Worm (Caenorhabditis elegans): ENCODE measurements around the gene tag-314.

Gene tag-314

ce11 chrV:10428608-10429007 lies at the start of gene tag-314:
tag-314 (minus strand) TSS chrV:10428708.
- no peak for TF ChIP-seq scrt-1 (GFP tag; IDR thresholded peaks at IDR 0.05)
- TF ChIP-seq B0310.2 (tag; optimal IDR thresholded peaks at IDR 0.05) = no peak
- no peak for TF ChIP-seq tbx-11 (GFP tag; IDR thresholded peaks at IDR 0.05)
- TF ChIP-seq ama-1 (optimal IDR thresholded peaks at IDR 0.05) = no peak
- no peak for TF ChIP-seq ets-7 (tag; optimal IDR thresholded peaks at IDR 0.05)
- TF ChIP-seq pes-1 (GFP tag; IDR thresholded peaks at IDR 0.05) = no peak
- TF ChIP-seq flt-1 (GFP tag; IDR thresholded peaks at IDR 0.05) = no peak
- TF ChIP-seq hnd-1 (tag; optimal IDR thresholded peaks at IDR 0.05) = no peak
- no peak for TF ChIP-seq sea-1 (GFP tag; conservative IDR thresholded peaks at IDR 0.05)

ce11 chrV:10476864-10477443 lies 48.4 kb upstream of the tag-314 start:
- TF ChIP-seq aly-1 (tag; optimal IDR thresholded peaks at IDR 0.05) (no peak), flt-1 (GFP tag; IDR thresholded peaks at IDR 0.05) (no peak), sea-1 (GFP tag; conservative IDR thresholded peaks at IDR 0.05) (no peak), ceh-36 (tag; optimal IDR thresholded peaks at IDR 0.05) (no peak), tra-4 (tag; optimal IDR thresholded peaks at IDR 0.05) (no peak), F13C5.2 (tag; optimal IDR thresholded peaks at IDR 0.05) (no peak), pes-1 (GFP tag; IDR thresholded peaks at IDR 0.05) (no peak), hnd-1 (tag; optimal IDR thresholded peaks at IDR 0.05) (no peak), hmbx-1 (tag; optimal IDR thresholded peaks at IDR 0.05) (no peak), ceh-13 (GFP tag; optimal IDR thresholded peaks at IDR 0.05) (no peak), tbx-37 (GFP tag; conservative IDR thresholded peaks at IDR 0.05) (no peak), scrt-1 (GFP tag; IDR thresholded peaks at IDR 0.05) (no peak), hmg-4 (GFP tag; optimal IDR thresholded peaks at IDR 0.05) (no peak), B0310.2 (tag; optimal IDR thresholded peaks at IDR 0.05) (no peak), ama-1 (optimal IDR thresholded peaks at IDR 0.05) (no peak), tbx-11 (GFP tag; IDR thresholded peaks at IDR 0.05) (no peak), ets-7 (tag; optimal IDR thresholded peaks at IDR 0.05) (no peak)

ce11 chrV:10475421-10475820 lies 46.9 kb upstream of the tag-314 start:
- TF ChIP-seq flt-1 (GFP tag; IDR thresholded peaks at IDR 0.05) (no peak), hnd-1 (tag; optimal IDR thresholded peaks at IDR 0.05) (no peak), ceh-36 (tag; optimal IDR thresholded peaks at IDR 0.05) (no peak)

ce11 chrV:10474040-10474439 lies 45.5 kb upstream of the tag-314 start:
- no peak for TF ChIP-seq flt-1 (GFP tag; IDR thresholded peaks at IDR 0.05)
- no peak for TF ChIP-seq tbx-11 (GFP tag; IDR thresholded peaks at IDR 0.05)

ce11 chrV:10472901-10473774 lies 44.6 kb upstream of the tag-314 start:
- no peak for TF ChIP-seq B0310.2 (tag; optimal IDR thresholded peaks at IDR 0.05)
- no peak for TF ChIP-seq hnd-1 (tag; optimal IDR thresholded peaks at IDR 0.05)
- TF ChIP-seq tbx-11 (GFP tag; IDR thresholded peaks at IDR 0.05) = no peak
- no peak for TF ChIP-seq hmg-4 (GFP tag; optimal IDR thresholded peaks at IDR 0.05)
- TF ChIP-seq ets-7 (tag; optimal IDR thresholded peaks at IDR 0.05) = no peak
- no peak for TF ChIP-seq ceh-13 (GFP tag; optimal IDR thresholded peaks at IDR 0.05)
- no peak for TF ChIP-seq scrt-1 (GFP tag; IDR thresholded peaks at IDR 0.05)
- no peak for TF ChIP-seq F13C5.2 (tag; optimal IDR thresholded peaks at IDR 0.05)
- TF ChIP-seq aly-1 (tag; optimal IDR thresholded peaks at IDR 0.05) = no peak
- TF ChIP-seq hmbx-1 (tag; optimal IDR thresholded peaks at IDR 0.05) = no peak
- TF ChIP-seq tra-4 (tag; optimal IDR thresholded peaks at IDR 0.05) = no peak
- no peak for TF ChIP-seq ceh-36 (tag; optimal IDR thresholded peaks at IDR 0.05)
- no peak for TF ChIP-seq ama-1 (optimal IDR thresholded peaks at IDR 0.05)
- no peak for TF ChIP-seq sea-1 (GFP tag; conservative IDR thresholded peaks at IDR 0.05)
- TF ChIP-seq flt-1 (GFP tag; IDR thresholded peaks at IDR 0.05) = no peak
- TF ChIP-seq tbx-37 (GFP tag; conservative IDR thresholded peaks at IDR 0.05) = no peak
- TF ChIP-seq pes-1 (GFP tag; IDR thresholded peaks at IDR 0.05) = no peak

ce11 chrV:10471007-10471406 lies 42.5 kb upstream of the tag-314 start:
- TF ChIP-seq B0310.2 (tag; optimal IDR thresholded peaks at IDR 0.05) (no peak), sea-1 (GFP tag; conservative IDR thresholded peaks at IDR 0.05) (no peak), pes-1 (GFP tag; IDR thresholded peaks at IDR 0.05) (no peak), tra-4 (tag; optimal IDR thresholded peaks at IDR 0.05) (no peak), ceh-36 (tag; optimal IDR thresholded peaks at IDR 0.05) (no peak), hmbx-1 (tag; optimal IDR thresholded peaks at IDR 0.05) (no peak), tbx-11 (GFP tag; IDR thresholded peaks at IDR 0.05) (no peak), F13C5.2 (tag; optimal IDR thresholded peaks at IDR 0.05) (no peak), scrt-1 (GFP tag; IDR thresholded peaks at IDR 0.05) (no peak), ama-1 (optimal IDR thresholded peaks at IDR 0.05) (no peak), ceh-13 (GFP tag; optimal IDR thresholded peaks at IDR 0.05) (no peak)

- no peak for TF ChIP-seq flt-1 (GFP tag; IDR thresholded peaks at IDR 0.05)
Observed at ce11 chrV:10469845-10470244, 41.3 kb upstream of the tag-314 start.

- TF ChIP-seq tbx-11 (GFP tag; IDR thresholded peaks at IDR 0.05) (no peak), aly-1 (tag; optimal IDR thresholded peaks at IDR 0.05) (no peak), ceh-13 (GFP tag; optimal IDR thresholded peaks at IDR 0.05) (no peak), scrt-1 (GFP tag; IDR thresholded peaks at IDR 0.05) (no peak), hmg-4 (GFP tag; optimal IDR thresholded peaks at IDR 0.05) (no peak), F13C5.2 (tag; optimal IDR thresholded peaks at IDR 0.05) (no peak), flt-1 (GFP tag; IDR thresholded peaks at IDR 0.05) (no peak), tra-4 (tag; optimal IDR thresholded peaks at IDR 0.05) (no peak), ama-1 (optimal IDR thresholded peaks at IDR 0.05) (no peak), ceh-36 (tag; optimal IDR thresholded peaks at IDR 0.05) (no peak), pes-1 (GFP tag; IDR thresholded peaks at IDR 0.05) (no peak), B0310.2 (tag; optimal IDR thresholded peaks at IDR 0.05) (no peak), tbx-37 (GFP tag; conservative IDR thresholded peaks at IDR 0.05) (no peak), hnd-1 (tag; optimal IDR thresholded peaks at IDR 0.05) (no peak), ets-7 (tag; optimal IDR thresholded peaks at IDR 0.05) (no peak)
Observed at ce11 chrV:10468709-10469108, 40.2 kb upstream of the tag-314 start.

All from whole organism, early embryonic.